Worm (Caenorhabditis elegans) whole organism, early embryonic: ENCODE data around the gene F55C9.5.

ENCODE experiments used
- F13C5.2 ChIP-seq: sonication (generic microtip); optimal IDR thresholded peaks from 2 replicates; lab custom pipeline; 2017; ENCODE audit warnings: mild to moderate bottlenecking, missing genetic modification characterization, inconsistent platforms, missing compliant biosample characterization
- aly-1 ChIP-seq: sonication (generic microtip); optimal IDR thresholded peaks from 2 replicates; lab custom pipeline; 2016; ENCODE audit warnings: missing genetic modification characterization, missing compliant biosample characterization
- ama-1 ChIP-seq: fragments of 150-350 bp; optimal IDR thresholded peaks from 2 replicates; lab custom pipeline; 2014
- ets-7 ChIP-seq: sonication (generic microtip); optimal IDR thresholded peaks from 2 replicates; lab custom pipeline; 2016; ENCODE audit warnings: missing genotype, missing genetic modification characterization, missing compliant biosample characterization
- flt-1 ChIP-seq: fragments of 200-800 bp; sonication (Bioruptor generic); IDR thresholded peaks from 2 replicates; pipeline ENCODE4 v1.3.6; 2022; ENCODE audit warnings: missing genetic modification characterization, missing compliant biosample characterization
- pes-1 ChIP-seq: fragments of 200-800 bp; sonication (Bioruptor generic); IDR thresholded peaks from 2 replicates; pipeline ENCODE4 v1.3.6; 2022; ENCODE audit warnings: missing genetic modification reagents, missing genetic modification characterization, missing compliant biosample characterization
- scrt-1 ChIP-seq: fragments of 200-800 bp; sonication (Bioruptor generic); IDR thresholded peaks from 2 replicates; pipeline ENCODE4 v1.3.6; 2022; ENCODE audit warnings: missing genetic modification characterization, missing compliant biosample characterization
- sea-1 ChIP-seq: fragments of 200-800 bp; sonication (Bioruptor generic); conservative IDR thresholded peaks from 2 replicates; pipeline ENCODE4 v1.3.6; 2022; ENCODE audit warnings: missing genetic modification characterization, missing compliant biosample characterization
- tbx-11 ChIP-seq: fragments of 200-800 bp; sonication (Bioruptor generic); IDR thresholded peaks from 2 replicates; pipeline ENCODE4 v1.3.6; 2022; ENCODE audit warnings: missing genetic modification characterization, missing compliant biosample characterization
- tbx-37 ChIP-seq: fragments of 200-800 bp; sonication (Bioruptor generic); conservative IDR thresholded peaks from 2 replicates; pipeline ENCODE4 v1.3.6; 2022; ENCODE audit warnings: missing genetic modification reagents, missing genetic modification characterization, missing compliant biosample characterization
- tra-4 ChIP-seq: sonication (generic microtip); optimal IDR thresholded peaks from 2 replicates; lab custom pipeline; 2017; ENCODE audit warnings: missing genetic modification characterization, missing compliant biosample characterization

DNA sequence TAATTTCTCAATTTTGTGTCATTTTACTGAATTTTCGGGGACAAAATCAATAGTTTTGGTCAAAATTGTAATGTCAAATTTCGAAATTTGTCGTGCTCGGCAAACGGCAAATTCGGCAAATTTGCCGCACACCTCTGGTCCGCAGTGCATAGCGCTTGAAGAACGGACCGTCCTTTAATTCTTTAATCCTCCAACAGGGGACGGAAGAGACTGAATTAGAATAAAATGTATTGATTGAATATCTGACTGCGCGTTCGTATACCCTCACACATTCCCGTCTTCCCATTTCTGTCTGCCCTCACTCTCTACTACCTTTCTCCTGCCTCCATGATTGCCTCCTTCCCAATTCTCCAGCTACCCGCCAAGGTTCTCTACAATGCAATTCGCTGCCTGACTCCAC is 6.3 kb upstream of the F55C9.5 start, which contains the start of gene F55C9.14:
- TF ChIP-seq tbx-11 (GFP tag; lab: Robert Waterston, UW) (no peak), aly-1 (tag; lab: Kevin White, UChicago) (no peak), tbx-37 (GFP tag; lab: Robert Waterston, UW) (no peak), tra-4 (tag; lab: Kevin White, UChicago) (no peak), flt-1 (GFP tag; lab: Robert Waterston, UW) (no peak), ama-1 (no peak), scrt-1 (GFP tag; lab: Robert Waterston, UW) (no peak), sea-1 (GFP tag; lab: Robert Waterston, UW) (no peak), F13C5.2 (no peak), pes-1 (GFP tag; lab: Robert Waterston, UW) (no peak), ets-7 (tag; lab: Kevin White, UChicago) (no peak)
